Worm (Caenorhabditis elegans) whole organism, midembryonic: Measurements from ENCODE around the gene cest-17.

Experiments
- T22C8.4 ChIP-seq: fragments of 200-800 bp; sonication (Bioruptor generic); IDR thresholded peaks from 2 replicates; pipeline ENCODE4 v1.3.6; 2022; ENCODE audit warnings: missing genetic modification characterization, missing compliant biosample characterization
- cog-1 ChIP-seq: sonication (generic microtip); optimal IDR thresholded peaks from 2 replicates; lab custom pipeline; 2016; ENCODE audit warnings: missing genetic modification characterization, missing compliant biosample characterization
- flt-1 ChIP-seq: fragments of 200-800 bp; sonication (Bioruptor generic); IDR thresholded peaks from 2 replicates; pipeline ENCODE4 v1.3.6; 2022; ENCODE audit warnings: missing genetic modification characterization, missing compliant biosample characterization
- klf-2 ChIP-seq: fragments of 200-800 bp; sonication (Bioruptor generic); conservative IDR thresholded peaks from 2 replicates; pipeline ENCODE4 v1.3.6; 2022; ENCODE audit warnings: missing genetic modification reagents, missing genetic modification characterization, missing compliant biosample characterization
- med-1 ChIP-seq: sonication (generic microtip); optimal IDR thresholded peaks from 2 replicates; lab custom pipeline; 2017; ENCODE audit warnings: missing genetic modification characterization, mild to moderate bottlenecking, missing compliant biosample characterization, antibody characterized with exemption, missing genetic modification reagents; ENCODE audit not compliant: insufficient read depth
- ref-1 ChIP-seq: fragments of 200-800 bp; sonication (Bioruptor generic); conservative IDR thresholded peaks from 2 replicates; pipeline ENCODE4 v1.3.6; 2022; ENCODE audit warnings: missing genetic modification reagents, missing genetic modification characterization, missing compliant biosample characterization
- tab-1 ChIP-seq: fragments of 200-800 bp; sonication (Bioruptor generic); IDR thresholded peaks from 2 replicates; pipeline ENCODE4 v1.3.6; 2022; ENCODE audit warnings: missing genetic modification characterization, missing compliant biosample characterization
- ztf-23 ChIP-seq: fragments of 200-800 bp; sonication (Bioruptor generic); IDR thresholded peaks from 2 replicates; pipeline ENCODE4 v1.3.6; 2022; ENCODE audit warnings: missing genetic modification reagents, missing genetic modification characterization, missing compliant biosample characterization
- ztf-29 ChIP-seq: fragments of 200-800 bp; sonication (Bioruptor generic); IDR thresholded peaks from 2 replicates; pipeline ENCODE4 v1.3.6; 2022; ENCODE audit warnings: missing genetic modification reagents, missing genetic modification characterization, missing compliant biosample characterization

- TF ChIP-seq tab-1 (GFP tag; lab: Robert Waterston, UW), result peak; percentile 72; the same call in 1 of the 2 replicates
- TF ChIP-seq flt-1, result peak; percentile 60; the same call in 1 of the 2 replicates
- TF ChIP-seq ref-1 (GFP tag; lab: Robert Waterston, UW), result no peak
- TF ChIP-seq ztf-23 (GFP tag; lab: Robert Waterston, UW), result peak; percentile 70; the same call in 1 of the 2 replicates
- TF ChIP-seq T22C8.4 (GFP tag; lab: Robert Waterston, UW), result 0 out of 2 replicates have a peak, but pooled peaks have one; percentile 7
- TF ChIP-seq klf-2 (GFP tag; lab: Robert Waterston, UW), result no peak
- no peak for TF ChIP-seq cog-1 (tag; lab: Kevin White, UChicago)
- TF ChIP-seq med-1 (GFP tag; lab: Kevin White, UChicago), result no peak
- TF ChIP-seq ztf-29 (GFP tag; lab: Robert Waterston, UW), result no peak
Measured at ce11 chrV:8230056-8230455, 26.9 kb downstream of the cest-17 start.
